Worm (Caenorhabditis elegans) whole organism, L4 larva: ENCODE results near the gene R07B1.9.

Source experiments
- D1046.2 ChIP-seq: fragments of 200-800 bp; sonication (Bioruptor generic); IDR thresholded peaks from 2 replicates; pipeline ENCODE4 v1.3.6; 2022; ENCODE audit warnings: missing genetic modification characterization, missing compliant biosample characterization
- Y105C5A.15 ChIP-seq: fragments of 200-800 bp; sonication (Bioruptor generic); IDR thresholded peaks from 2 replicates; pipeline ENCODE4 v1.3.6; 2022; ENCODE audit warnings: missing genetic modification characterization, missing compliant biosample characterization
- ZK337.2 ChIP-seq: fragments of 200-800 bp; sonication (Bioruptor generic); IDR thresholded peaks from 2 replicates; pipeline ENCODE4 v1.3.6; 2022; ENCODE audit warnings: missing genetic modification reagents, missing genetic modification characterization, missing compliant biosample characterization
- ZK546.5 ChIP-seq, 2 experiments: sonication (generic microtip); optimal IDR thresholded peaks; 2 replicates each; lab custom pipeline; 2017; ENCODE audit warnings: missing biosample characterization in 2 of 2, missing genetic modification characterization in 2 of 2
- madf-5 ChIP-seq, 2 experiments: fragments of 200-800 bp; sonication (Bioruptor generic); IDR thresholded peaks; 2 replicates each; pipeline ENCODE4 v1.3.6; 2022; ENCODE audit warnings: missing compliant biosample characterization in 2 of 2, missing genetic modification characterization in 2 of 2
- mdt-29 ChIP-seq: fragments of 200-800 bp; sonication (Bioruptor generic); IDR thresholded peaks from 2 replicates; pipeline ENCODE4 v1.3.6; 2022; ENCODE audit warnings: missing genetic modification reagents, missing genetic modification characterization, missing compliant biosample characterization
- mep-1 ChIP-seq: fragments of 150-350 bp; sonication (generic microtip); optimal IDR thresholded peaks from 3 replicates; lab custom pipeline; 2014; ENCODE audit warnings: missing biosample characterization, missing genetic modification characterization
- mxl-2 ChIP-seq: fragments of 200-800 bp; sonication (Bioruptor generic); conservative IDR thresholded peaks from 2 replicates; pipeline ENCODE4 v1.3.6; 2022; ENCODE audit warnings: missing genetic modification reagents, missing genetic modification characterization, missing compliant biosample characterization
- nhr-10 ChIP-seq: fragments of 150-350 bp; optimal IDR thresholded peaks from 2 replicates; lab custom pipeline; 2014; ENCODE audit warnings: missing biosample characterization, missing genetic modification characterization
- nhr-102 ChIP-seq: sonication (generic microtip); optimal IDR thresholded peaks from 2 replicates; lab custom pipeline; 2016; ENCODE audit warnings: mild to moderate bottlenecking, missing genetic modification characterization, moderate library complexity, missing compliant biosample characterization
- nhr-6 ChIP-seq: fragments of 150-350 bp; optimal IDR thresholded peaks from 2 replicates; lab custom pipeline; 2014; ENCODE audit warnings: missing biosample characterization, missing genetic modification characterization
- nhr-77 ChIP-seq: fragments of 150-350 bp; optimal IDR thresholded peaks from 2 replicates; lab custom pipeline; 2014; ENCODE audit warnings: missing biosample characterization, missing genetic modification characterization
- spr-3 ChIP-seq: fragments of 200-800 bp; sonication (Bioruptor generic); optimal IDR thresholded peaks from 2 replicates; lab custom pipeline; 2018; ENCODE audit warnings: mild to moderate bottlenecking, missing genetic modification characterization, missing compliant biosample characterization
- tag-97 ChIP-seq: fragments of 200-800 bp; sonication (Bioruptor generic); IDR thresholded peaks from 2 replicates; pipeline ENCODE4 v1.3.6; 2022; ENCODE audit warnings: missing genetic modification characterization, missing compliant biosample characterization

DNA sequence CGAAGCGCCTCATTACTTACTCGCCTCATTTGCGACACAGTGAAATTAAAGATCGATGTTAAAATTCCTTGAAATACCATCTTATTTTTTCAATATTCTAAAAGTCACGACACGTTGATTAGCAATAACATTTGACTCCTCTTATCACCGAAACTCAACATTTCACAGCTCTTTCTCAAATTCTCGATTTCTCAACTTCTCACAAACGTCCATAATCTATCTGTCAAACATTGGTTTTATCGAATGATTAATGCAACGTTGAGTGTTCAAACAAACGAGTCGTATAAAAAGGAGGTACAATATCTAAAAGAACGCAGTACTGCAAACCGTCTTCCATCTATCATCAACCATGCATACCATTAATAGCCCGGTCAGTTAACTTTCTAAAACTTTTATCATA, 27.0 kb upstream of the R07B1.9 start, which contains the start of gene lec-8:
- TF ChIP-seq nhr-77 (tag; lab: Kevin White, UChicago), result peak; percentile 28
- TF ChIP-seq mep-1, result no peak
- no peak for TF ChIP-seq mxl-2 (GFP tag; lab: Robert Waterston, UW)
- TF ChIP-seq mdt-29 (GFP tag; lab: Robert Waterston, UW), result no peak
- no peak for TF ChIP-seq nhr-102 (tag; lab: Kevin White, UChicago)
- no peak for TF ChIP-seq ZK337.2 (GFP tag; lab: Robert Waterston, UW)
- no peak for TF ChIP-seq tag-97 (GFP tag; lab: Robert Waterston, UW)
- TF ChIP-seq spr-3 (GFP tag; lab: Kevin White, UChicago), result no peak
- TF ChIP-seq ZK546.5 (tag; optimal IDR thresholded peaks at IDR 0.05; lab: Kevin White, UChicago), result no peak
- no peak for TF ChIP-seq Y105C5A.15 (GFP tag; lab: Robert Waterston, UW)
- TF ChIP-seq D1046.2 (GFP tag; lab: Robert Waterston, UW), result no peak
- no peak for TF ChIP-seq nhr-6 (tag; lab: Kevin White, UChicago)
- no peak for TF ChIP-seq madf-5 (GFP tag; IDR thresholded peaks at IDR 0.05; lab: Robert Waterston, UW)
- no peak for TF ChIP-seq nhr-10 (tag; lab: Kevin White, UChicago)
